Worm (Caenorhabditis elegans): ENCODE data around the gene ufd-1.

DNA sequence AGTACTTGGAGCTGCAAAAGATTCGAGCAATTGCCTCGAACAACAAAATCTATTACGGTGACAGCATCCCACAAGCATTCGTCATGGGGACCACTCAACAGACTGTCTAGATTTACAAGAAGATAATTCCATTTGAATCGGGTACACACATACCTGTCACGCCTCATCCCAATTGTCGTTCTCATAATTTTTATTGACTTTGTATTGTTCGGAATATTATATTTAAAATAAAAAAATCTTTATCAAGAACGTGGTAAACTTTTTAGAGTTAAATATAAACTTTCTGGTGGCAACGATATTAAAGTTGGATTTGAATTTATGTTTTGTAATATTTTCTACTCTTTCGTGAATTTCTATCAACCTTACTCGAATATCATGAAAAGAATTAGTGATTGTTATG lies 41.5 kb downstream of the ufd-1 start, which contains the start of gene C42C1.9:
- no peak for TF ChIP-seq snpc-4 (tag; optimal IDR thresholded peaks at IDR 0.05)
- no peak for TF ChIP-seq nhr-11 (tag; optimal IDR thresholded peaks at IDR 0.05)
- no peak for TF ChIP-seq egl-27 (tag; optimal IDR thresholded peaks at IDR 0.05)
